Worm (Caenorhabditis elegans): ENCODE data around the gene pas-6.

pas-6 gene

DNA sequence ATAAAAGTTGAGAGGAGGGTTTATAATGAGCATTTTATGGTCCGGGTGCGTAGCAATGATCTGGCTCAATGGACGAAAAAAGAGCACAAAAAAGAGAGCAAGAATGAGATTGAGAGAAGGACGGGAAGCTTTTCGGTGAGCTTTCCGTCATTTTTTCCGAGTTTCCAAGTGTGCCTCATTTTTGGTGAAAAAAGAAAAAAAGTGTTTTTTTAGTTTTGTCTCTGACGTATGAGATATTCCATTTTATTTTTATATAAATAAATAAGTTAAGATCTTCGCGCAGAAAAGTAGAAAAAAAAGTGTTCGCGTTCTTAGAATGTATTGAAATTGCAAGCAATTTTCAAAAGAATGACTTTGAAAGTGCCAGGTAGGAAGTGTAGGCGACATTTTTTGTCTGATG lies 35.9 kb upstream of the pas-6 start, which contains the start of gene memb-2:
Gene memb-2, minus strand, starts transcription at position 101 of the 400 bp plus-strand sequence.
- TF ChIP-seq tlp-1 (tag; optimal IDR thresholded peaks at IDR 0.05) = no peak
- TF ChIP-seq snpc-4 (tag; optimal IDR thresholded peaks at IDR 0.05) = no peak
- no peak for TF ChIP-seq C16A3.4 (tag; optimal IDR thresholded peaks at IDR 0.05)
- no peak for TF ChIP-seq fkh-10 (GFP tag; optimal IDR thresholded peaks at IDR 0.05)
- TF ChIP-seq sup-37 (GFP tag; optimal IDR thresholded peaks at IDR 0.05) = no peak
- no peak for TF ChIP-seq ama-1 (optimal IDR thresholded peaks at IDR 0.05)
- TF ChIP-seq C34B4.2 (tag; optimal IDR thresholded peaks at IDR 0.05) = no peak
- TF ChIP-seq ces-1 (GFP tag; optimal IDR thresholded peaks at IDR 0.05) = no peak
- no peak for TF ChIP-seq lin-15B (tag; optimal IDR thresholded peaks at IDR 0.05)
- no peak for TF ChIP-seq nhr-84 (tag; optimal IDR thresholded peaks at IDR 0.05)
- TF ChIP-seq egl-13 (tag; optimal IDR thresholded peaks at IDR 0.05) = no peak
- no peak for TF ChIP-seq nhr-19 (GFP tag; conservative IDR thresholded peaks at IDR 0.05)
- no peak for TF ChIP-seq unc-86 (tag; optimal IDR thresholded peaks at IDR 0.05)
- TF ChIP-seq hlh-4 (tag; optimal IDR thresholded peaks at IDR 0.05) = no peak
- no peak for TF ChIP-seq elt-2 (tag; optimal IDR thresholded peaks at IDR 0.05)

ce11 chrV:5619372-5619771 lies 35.2 kb upstream of the pas-6 start:
- peak in 1 of 3 experiments; percentile 61 for TF ChIP-seq dpl-1 (GFP tag; optimal IDR thresholded peaks at IDR 0.05)
- TF ChIP-seq hlh-17 (GFP tag; optimal IDR thresholded peaks at IDR 0.05; ENCODE audit: borderline replicate concordance) = no peak
- peak in 1 of 2 experiments; percentile 53 for TF ChIP-seq lin-35 (GFP tag; optimal IDR thresholded peaks at IDR 0.05)
- TF ChIP-seq nhr-11 (tag; optimal IDR thresholded peaks at IDR 0.05) = no peak
- TF ChIP-seq lsy-2 (tag; optimal IDR thresholded peaks at IDR 0.05) = peak in 1 of 2 experiments; percentile 79
- peak; percentile 25 to 45 for TF ChIP-seq efl-1 (optimal IDR thresholded peaks at IDR 0.05)
- peak; percentile 30 to 69 for TF ChIP-seq efl-1 (GFP tag; optimal IDR thresholded peaks at IDR 0.05 in 1 of 2)
- peak; percentile 23 for TF ChIP-seq mep-1 (tag; optimal IDR thresholded peaks at IDR 0.05)

DNA sequence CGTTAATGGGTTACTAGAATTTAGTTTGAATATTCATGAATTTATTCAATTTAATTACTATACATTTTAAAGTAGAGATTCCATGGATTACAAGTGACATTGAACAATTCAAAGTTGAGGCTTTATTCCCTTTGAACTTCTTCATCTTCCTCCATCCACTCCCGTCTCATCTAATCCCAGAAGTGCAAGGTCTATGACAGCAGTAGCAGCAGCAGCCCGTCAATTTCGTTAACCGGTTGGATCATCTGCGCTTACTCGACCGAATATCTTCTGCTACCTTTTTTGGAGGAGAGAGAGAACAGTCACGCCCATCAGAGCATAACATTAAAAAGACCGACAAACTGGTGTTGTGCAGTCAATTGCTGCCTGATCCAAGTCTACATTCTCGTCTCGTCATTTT lies 33.2 kb upstream of the pas-6 start, which contains the start of gene M03E7.2:
Gene M03E7.2, plus strand, starts transcription at position 301 of the 400 bp plus-strand sequence.
- no peak for TF ChIP-seq lsy-2 (tag; optimal IDR thresholded peaks at IDR 0.05)
- no peak for TF ChIP-seq efl-1 (optimal IDR thresholded peaks at IDR 0.05)
- TF ChIP-seq efl-1 (GFP tag; optimal IDR thresholded peaks at IDR 0.05 in 1 of 2) = peak in 1 of 2 experiments; percentile 83

- no peak for TF ChIP-seq blmp-1 (tag; optimal IDR thresholded peaks at IDR 0.05)
- TF ChIP-seq C16A3.4 (tag; optimal IDR thresholded peaks at IDR 0.05) = no peak
- no peak for TF ChIP-seq nhr-76 (tag; optimal IDR thresholded peaks at IDR 0.05)
- TF ChIP-seq sptf-1 (tag; optimal IDR thresholded peaks at IDR 0.05) = no peak
- TF ChIP-seq sox-4 (tag; optimal IDR thresholded peaks at IDR 0.05) = no peak
- no peak for TF ChIP-seq lin-39 (tag; optimal IDR thresholded peaks at IDR 0.05)
- no peak for TF ChIP-seq ets-5 (GFP tag; IDR thresholded peaks at IDR 0.05)
Measured at ce11 chrV:5614724-5615123, 30.6 kb upstream of the pas-6 start, which contains the start of gene M03E7.3. Gene M03E7.3, plus strand, starts transcription at chrV:5615024.

- TF ChIP-seq mep-1 (tag; optimal IDR thresholded peaks at IDR 0.05) (no peak), lir-3 (tag; optimal IDR thresholded peaks at IDR 0.05; ENCODE audit: poor library complexity) (no peak), ama-1 (optimal IDR thresholded peaks at IDR 0.05) (no peak), tlp-1 (tag; optimal IDR thresholded peaks at IDR 0.05) (no peak), ceh-88 (GFP tag; IDR thresholded peaks at IDR 0.05) (no peak), lin-14 (GFP tag; optimal IDR thresholded peaks at IDR 0.05) (no peak)
Measured at ce11 chrV:5613109-5613508, 29.0 kb upstream of the pas-6 start, which contains the start of gene lrpc-1. Gene lrpc-1, minus strand, starts transcription at chrV:5613209.

ce11 chrV:5610186-5610585 lies 26.0 kb upstream of the pas-6 start:
- TF ChIP-seq pag-3 (tag; optimal IDR thresholded peaks at IDR 0.05; ENCODE audit: borderline replicate concordance, insufficient read depth) = no peak
